Worm (Caenorhabditis elegans) whole organism, young adult: ENCODE data around the gene srd-33.

ENCODE experiments used
- B0035.1 ChIP-seq: sonication (generic microtip); optimal IDR thresholded peaks from 2 replicates; lab custom pipeline; 2016; ENCODE audit warnings: missing genetic modification characterization, mild to moderate bottlenecking, missing compliant biosample characterization, missing genotype, missing genetic modification reagents
- B0336.3 ChIP-seq: fragments of 200-800 bp; sonication (Bioruptor generic); IDR thresholded peaks from 2 replicates; pipeline ENCODE4 v1.3.6; 2022; ENCODE audit warnings: missing genetic modification characterization, missing compliant biosample characterization
- C17E4.6 ChIP-seq: fragments of 200-800 bp; sonication (Bioruptor generic); IDR thresholded peaks from 2 replicates; pipeline ENCODE4 v1.3.6; 2022; ENCODE audit warnings: missing genetic modification reagents, missing genetic modification characterization, missing compliant biosample characterization
- F22D6.2 ChIP-seq: sonication (generic microtip); optimal IDR thresholded peaks from 2 replicates; lab custom pipeline; 2016; ENCODE audit warnings: mild to moderate bottlenecking, missing genetic modification characterization, missing compliant biosample characterization
- F33H1.4 ChIP-seq: fragments of 200-800 bp; sonication (Bioruptor generic); IDR thresholded peaks from 2 replicates; pipeline ENCODE4 v1.3.6; 2022; ENCODE audit warnings: missing genetic modification reagents, missing genetic modification characterization, missing compliant biosample characterization
- F57A8.1 ChIP-seq: fragments of 200-800 bp; sonication (Bioruptor generic); optimal IDR thresholded peaks from 2 replicates; lab custom pipeline; 2018; ENCODE audit warnings: mild to moderate bottlenecking, missing genetic modification characterization, moderate library complexity, missing compliant biosample characterization
- F57C9.4 ChIP-seq: sonication (generic microtip); optimal IDR thresholded peaks from 2 replicates; lab custom pipeline; 2017; ENCODE audit warnings: mild to moderate bottlenecking, missing genetic modification characterization, missing compliant biosample characterization
- K11D2.4 ChIP-seq: fragments of 200-800 bp; sonication (Bioruptor generic); IDR thresholded peaks from 2 replicates; pipeline ENCODE4 v1.3.6; 2022; ENCODE audit warnings: missing genetic modification reagents, missing genetic modification characterization, missing compliant biosample characterization
- K12H6.12 ChIP-seq: fragments of 200-800 bp; sonication (Bioruptor generic); optimal IDR thresholded peaks from 2 replicates; lab custom pipeline; 2018; ENCODE audit warnings: mild to moderate bottlenecking, missing genetic modification characterization, missing compliant biosample characterization
- T26A5.8 ChIP-seq: sonication (generic microtip); optimal IDR thresholded peaks from 2 replicates; lab custom pipeline; 2016; ENCODE audit warnings: missing genetic modification characterization, missing compliant biosample characterization
- Y53G8AR.9 ChIP-seq: fragments of 200-800 bp; sonication (Bioruptor generic); conservative IDR thresholded peaks from 2 replicates; pipeline ENCODE4 v1.3.6; 2022; ENCODE audit warnings: missing genetic modification reagents, missing genetic modification characterization, missing compliant biosample characterization
- Y67H2A.10 ChIP-seq: fragments of 200-800 bp; sonication (Bioruptor generic); conservative IDR thresholded peaks from 2 replicates; pipeline ENCODE4 v1.3.6; 2022; ENCODE audit warnings: missing genetic modification reagents, missing genetic modification characterization, missing compliant biosample characterization
- ZK185.1 ChIP-seq: sonication (generic microtip); optimal IDR thresholded peaks from 2 replicates; lab custom pipeline; 2016; ENCODE audit warnings: mild to moderate bottlenecking, missing genetic modification characterization, missing compliant biosample characterization; ENCODE audit not compliant: poor library complexity, severe bottlenecking
- aptf-2 ChIP-seq: fragments of 200-800 bp; sonication (Bioruptor generic); conservative IDR thresholded peaks from 2 replicates; pipeline ENCODE4 v1.3.6; 2022; ENCODE audit warnings: missing genetic modification reagents, missing genetic modification characterization, missing compliant biosample characterization
- atf-7 ChIP-seq: sonication (generic microtip); optimal IDR thresholded peaks from 2 replicates; lab custom pipeline; 2017; ENCODE audit warnings: mild to moderate bottlenecking, missing genetic modification characterization, missing compliant biosample characterization
- attf-3 ChIP-seq: fragments of 200-800 bp; sonication (Bioruptor generic); conservative IDR thresholded peaks from 2 replicates; pipeline ENCODE4 v1.3.6; 2022; ENCODE audit warnings: missing genetic modification reagents, missing genetic modification characterization, missing compliant biosample characterization
- attf-5 ChIP-seq: fragments of 200-800 bp; sonication (Bioruptor generic); optimal IDR thresholded peaks from 2 replicates; lab custom pipeline; 2018; ENCODE audit warnings: mild to moderate bottlenecking, missing genetic modification characterization, missing compliant biosample characterization
- attf-6 ChIP-seq: fragments of 200-800 bp; sonication (Bioruptor generic); IDR thresholded peaks from 2 replicates; pipeline ENCODE4 v1.3.6; 2022; ENCODE audit warnings: missing genetic modification reagents, missing genetic modification characterization, missing compliant biosample characterization
- ceh-27 ChIP-seq: fragments of 200-800 bp; sonication (Bioruptor generic); optimal IDR thresholded peaks from 2 replicates; lab custom pipeline; 2018; ENCODE audit warnings: mild to moderate bottlenecking, missing genetic modification characterization, moderate library complexity, missing compliant biosample characterization
- ceh-79 ChIP-seq: sonication (generic microtip); optimal IDR thresholded peaks from 2 replicates; lab custom pipeline; 2017; ENCODE audit warnings: mild to moderate bottlenecking, missing genetic modification characterization, missing compliant biosample characterization
- ceh-91 ChIP-seq: fragments of 200-800 bp; sonication (Bioruptor generic); IDR thresholded peaks from 2 replicates; pipeline ENCODE4 v1.3.6; 2022; ENCODE audit warnings: missing genetic modification reagents, missing genetic modification characterization, missing compliant biosample characterization
- die-1 ChIP-seq: sonication (generic microtip); optimal IDR thresholded peaks from 2 replicates; lab custom pipeline; 2016; ENCODE audit warnings: missing genotype, mild to moderate bottlenecking, missing genetic modification characterization, missing compliant biosample characterization
- dpl-1 ChIP-seq: fragments of 150-350 bp; optimal IDR thresholded peaks from 2 replicates; lab custom pipeline; 2014; ENCODE audit warnings: missing biosample characterization, missing genetic modification reagents, missing genetic modification characterization
- egl-44 ChIP-seq: fragments of 200-800 bp; sonication (Bioruptor generic); IDR thresholded peaks from 2 replicates; pipeline ENCODE4 v1.3.6; 2022; ENCODE audit warnings: missing genetic modification reagents, missing genetic modification characterization, missing compliant biosample characterization
- egrh-3 ChIP-seq: fragments of 200-800 bp; sonication (Bioruptor generic); IDR thresholded peaks from 2 replicates; pipeline ENCODE4 v1.3.6; 2022; ENCODE audit warnings: missing genetic modification reagents, missing genetic modification characterization, missing compliant biosample characterization
- ekl-4 ChIP-seq: fragments of 200-800 bp; sonication (Bioruptor generic); IDR thresholded peaks from 2 replicates; pipeline ENCODE4 v1.3.6; 2022; ENCODE audit warnings: missing genetic modification reagents, missing genetic modification characterization, missing compliant biosample characterization
- gei-17 ChIP-seq: fragments of 200-800 bp; sonication (Bioruptor generic); optimal IDR thresholded peaks from 2 replicates; lab custom pipeline; 2018; ENCODE audit warnings: mild to moderate bottlenecking, missing genetic modification characterization, missing compliant biosample characterization
- him-1 ChIP-seq: sonication (generic microtip); optimal IDR thresholded peaks from 2 replicates; lab custom pipeline; 2016; ENCODE audit warnings: missing genotype, missing genetic modification reagents, missing genetic modification characterization, missing compliant biosample characterization
- hmg-1.2 ChIP-seq: fragments of 200-800 bp; sonication (Bioruptor generic); IDR thresholded peaks from 2 replicates; pipeline ENCODE4 v1.3.6; 2022; ENCODE audit warnings: missing genetic modification reagents, missing genetic modification characterization, missing compliant biosample characterization
- lin-40 ChIP-seq: sonication (generic microtip); optimal IDR thresholded peaks from 2 replicates; lab custom pipeline; 2016; ENCODE audit warnings: missing genetic modification characterization, mild to moderate bottlenecking, missing compliant biosample characterization, missing genotype, missing genetic modification reagents
- lin-54 ChIP-seq: fragments of 200-800 bp; sonication (Bioruptor generic); optimal IDR thresholded peaks from 2 replicates; lab custom pipeline; 2018; ENCODE audit warnings: mild to moderate bottlenecking, missing genetic modification characterization, missing compliant biosample characterization
- madf-10 ChIP-seq: sonication (generic microtip); optimal IDR thresholded peaks from 2 replicates; lab custom pipeline; 2016; ENCODE audit warnings: mild to moderate bottlenecking, missing genetic modification characterization, missing compliant biosample characterization
- madf-6 ChIP-seq: fragments of 200-800 bp; sonication (Bioruptor generic); IDR thresholded peaks from 2 replicates; pipeline ENCODE4 v1.3.6; 2022; ENCODE audit warnings: missing genetic modification reagents, missing genetic modification characterization, missing compliant biosample characterization
- madf-8 ChIP-seq: fragments of 200-800 bp; sonication (Bioruptor generic); conservative IDR thresholded peaks from 2 replicates; pipeline ENCODE4 v1.3.6; 2022; ENCODE audit warnings: missing genetic modification reagents, missing genetic modification characterization, missing compliant biosample characterization
- mel-28 ChIP-seq: sonication (generic microtip); optimal IDR thresholded peaks from 2 replicates; lab custom pipeline; 2016; ENCODE audit warnings: borderline replicate concordance, mild to moderate bottlenecking, missing genetic modification characterization, missing compliant biosample characterization
- nfyb-1 ChIP-seq: fragments of 200-800 bp; sonication (Bioruptor generic); IDR thresholded peaks from 2 replicates; pipeline ENCODE4 v1.3.6; 2022; ENCODE audit warnings: missing genetic modification reagents, missing genetic modification characterization, missing compliant biosample characterization
- nhr-120 ChIP-seq: fragments of 200-800 bp; sonication (Bioruptor generic); IDR thresholded peaks from 2 replicates; pipeline ENCODE4 v1.3.6; 2022; ENCODE audit warnings: missing genetic modification characterization, missing compliant biosample characterization
- nhr-80 ChIP-seq: sonication (generic microtip); optimal IDR thresholded peaks from 2 replicates; lab custom pipeline; 2016; ENCODE audit warnings: missing genetic modification characterization, missing compliant biosample characterization
- rec-8 ChIP-seq, 2 experiments: sonication (generic microtip); optimal IDR thresholded peaks; 2 replicates each; lab custom pipeline; 2016; ENCODE audit warnings: mild to moderate bottlenecking in 2 of 2, missing genetic modification characterization in 2 of 2, missing genetic modification reagents in 2 of 2, missing genotype in 2 of 2, missing biosample characterization in 1 of 2, missing compliant biosample characterization in 1 of 2, moderate library complexity in 1 of 2
- sea-2 ChIP-seq: fragments of 200-800 bp; sonication (Bioruptor generic); IDR thresholded peaks from 2 replicates; pipeline ENCODE4 v1.3.6; 2022; ENCODE audit warnings: missing genetic modification characterization, missing compliant biosample characterization
- snpc-4 ChIP-seq, 5 experiments: fragments of 150-350 bp in 1 of 5; sonication (generic microtip) in 4 of 5; optimal IDR thresholded peaks; 2 replicates each; lab custom pipeline; 2014 to 2018; ENCODE audit warnings: missing genetic modification characterization in 5 of 5, missing biosample characterization in 3 of 5, antibody characterized with exemption in 2 of 5, mild to moderate bottlenecking in 2 of 5, missing compliant biosample characterization in 2 of 5, missing genotype in 2 of 5, moderate library complexity in 2 of 5, missing genetic modification reagents in 1 of 5
- somi-1 ChIP-seq: fragments of 200-800 bp; sonication (Bioruptor generic); optimal IDR thresholded peaks from 2 replicates; lab custom pipeline; 2018; ENCODE audit warnings: mild to moderate bottlenecking, missing genetic modification characterization, missing compliant biosample characterization
- sptf-2 ChIP-seq: fragments of 200-800 bp; sonication (Bioruptor generic); optimal IDR thresholded peaks from 2 replicates; lab custom pipeline; 2018; ENCODE audit warnings: mild to moderate bottlenecking, missing genetic modification characterization, missing compliant biosample characterization
- tbp1 ChIP-seq: fragments of 200-800 bp; sonication (Bioruptor generic); optimal IDR thresholded peaks from 2 replicates; lab custom pipeline; 2018; ENCODE audit warnings: mild to moderate bottlenecking, missing genetic modification characterization, missing compliant biosample characterization
- tbx-9 ChIP-seq: sonication (generic microtip); optimal IDR thresholded peaks from 2 replicates; lab custom pipeline; 2016; ENCODE audit warnings: borderline replicate concordance, missing genetic modification characterization, inconsistent platforms, missing compliant biosample characterization
- xnd-1 ChIP-seq: sonication (generic microtip); optimal IDR thresholded peaks from 2 replicates; lab custom pipeline; 2016; ENCODE audit warnings: missing genotype, missing genetic modification reagents, missing genetic modification characterization, missing compliant biosample characterization
- zfh-2 ChIP-seq: fragments of 200-800 bp; sonication (Bioruptor generic); conservative IDR thresholded peaks from 2 replicates; pipeline ENCODE4 v1.3.6; 2022; ENCODE audit warnings: missing genetic modification reagents, missing genetic modification characterization, missing compliant biosample characterization
- ztf-26 ChIP-seq: sonication (generic microtip); optimal IDR thresholded peaks from 2 replicates; lab custom pipeline; 2017; ENCODE audit warnings: missing genetic modification characterization, missing compliant biosample characterization

The srd-33 gene

DNA sequence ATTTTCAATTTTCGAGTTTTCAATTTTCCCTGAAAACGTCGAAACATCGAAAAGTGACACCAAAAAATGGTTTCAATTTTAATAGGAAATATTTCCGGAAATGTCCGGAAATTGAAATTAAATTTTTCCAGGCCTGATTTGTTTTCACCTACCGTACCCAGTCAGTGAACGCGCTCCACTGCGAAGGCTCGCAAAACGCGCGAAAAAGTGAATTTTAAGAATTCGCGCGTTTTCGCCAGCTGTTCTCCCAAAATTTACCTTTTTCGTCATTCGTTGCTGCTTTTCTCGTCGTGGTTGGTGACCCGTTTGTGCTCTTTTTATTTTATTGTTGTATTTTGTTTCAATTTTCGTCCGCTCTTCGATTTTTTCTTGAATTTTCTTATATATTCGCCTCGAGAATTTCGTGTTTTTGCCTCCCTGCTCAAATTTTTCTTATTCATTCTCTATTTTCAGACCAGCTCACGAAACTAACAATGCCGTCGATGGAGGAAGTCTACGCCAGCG, 17.9 kb downstream of the srd-33 start, which contains the start of gene T19H12.2 (continued):
- TF ChIP-seq madf-6 (GFP tag; lab: Robert Waterston, UW), result peak; percentile 100
- no peak for TF ChIP-seq lin-40
- TF ChIP-seq madf-10 (tag; lab: Kevin White, UChicago), result no peak
- peak; percentile 50; the same call in 1 of the 2 replicates for TF ChIP-seq Y67H2A.10 (GFP tag; lab: Robert Waterston, UW)
- TF ChIP-seq K12H6.12, result no peak
- peak; percentile 92 for TF ChIP-seq F33H1.4 (GFP tag; lab: Robert Waterston, UW)
- TF ChIP-seq aptf-2, result peak; percentile 66
- TF ChIP-seq hmg-1.2 (GFP tag; lab: Robert Waterston, UW), result peak; percentile 74
- no peak for TF ChIP-seq nhr-120 (GFP tag; lab: Robert Waterston, UW)
- no peak for TF ChIP-seq nhr-80 (tag; lab: Kevin White, UChicago)
- no peak for TF ChIP-seq ztf-26 (tag; lab: Kevin White, UChicago)
- TF ChIP-seq zfh-2 (GFP tag; lab: Robert Waterston, UW), result no peak
- no peak for TF ChIP-seq egrh-3
- TF ChIP-seq tbp1 (GFP tag; lab: Kevin White, UChicago), result peak; percentile 66
- TF ChIP-seq F22D6.2 (tag; lab: Kevin White, UChicago), result no peak
- no peak for TF ChIP-seq tbx-9
- no peak for TF ChIP-seq attf-5
- no peak for TF ChIP-seq gei-17 (GFP tag; lab: Kevin White, UChicago)
- peak; percentile 59; the same call in 1 of the 2 replicates for TF ChIP-seq nfyb-1 (GFP tag; lab: Robert Waterston, UW)
- no peak for TF ChIP-seq B0035.1 (tag; lab: Kevin White, UChicago)
- TF ChIP-seq F57A8.1, result no peak
- TF ChIP-seq ceh-27 (GFP tag; lab: Kevin White, UChicago), result no peak
- no peak for TF ChIP-seq sea-2 (GFP tag; lab: Robert Waterston, UW)
- TF ChIP-seq attf-3 (GFP tag; lab: Robert Waterston, UW), result peak; percentile 67
- peak; percentile 41; the same call in 1 of the 2 replicates for TF ChIP-seq attf-6 (GFP tag; lab: Robert Waterston, UW)
- peak; percentile 58 for TF ChIP-seq snpc-4 (GFP tag; optimal IDR thresholded peaks at IDR 0.05; lab: Kevin White, UChicago)
- TF ChIP-seq snpc-4 (tag; optimal IDR thresholded peaks at IDR 0.05; lab: Kevin White, UChicago), result peak in 3 of 4 experiments; percentile 32 to 70 (median 62)
- TF ChIP-seq rec-8 (tag; optimal IDR thresholded peaks at IDR 0.05; lab: Kevin White, UChicago), result no peak
- TF ChIP-seq mel-28 (tag; lab: Kevin White, UChicago), result no peak
- no peak for TF ChIP-seq T26A5.8 (tag; lab: Kevin White, UChicago)
- peak; percentile 90 for TF ChIP-seq ekl-4 (GFP tag; lab: Robert Waterston, UW)
- peak; percentile 91 for TF ChIP-seq C17E4.6
- peak; percentile 80 for TF ChIP-seq him-1
- no peak for TF ChIP-seq die-1
- no peak for TF ChIP-seq ceh-79 (tag; lab: Kevin White, UChicago)
- peak; percentile 100 for TF ChIP-seq madf-8
- TF ChIP-seq sptf-2 (GFP tag; lab: Kevin White, UChicago), result no peak
- TF ChIP-seq K11D2.4, result no peak
- TF ChIP-seq ZK185.1 (tag; lab: Kevin White, UChicago), result no peak
- TF ChIP-seq B0336.3 (GFP tag; lab: Robert Waterston, UW), result peak; percentile 63; the same call in 1 of the 2 replicates
- TF ChIP-seq dpl-1 (GFP tag; lab: Kevin White, UChicago), result peak; percentile 94
- no peak for TF ChIP-seq atf-7 (tag; lab: Kevin White, UChicago)
- TF ChIP-seq ceh-91 (GFP tag; lab: Robert Waterston, UW), result peak; percentile 99
- TF ChIP-seq lin-54, result peak; percentile 88
- peak; percentile 78 for TF ChIP-seq Y53G8AR.9 (GFP tag; lab: Robert Waterston, UW)
- peak; percentile 99 for TF ChIP-seq xnd-1 (tag; lab: Kevin White, UChicago)
- TF ChIP-seq egl-44, result no peak
- no peak for TF ChIP-seq F57C9.4 (tag; lab: Kevin White, UChicago)
- no peak for TF ChIP-seq somi-1 (GFP tag; lab: Kevin White, UChicago)
